Fruit fly (Drosophila melanogaster): ENCODE results near the gene CG42724.
A peak's percentile ranks its signal among the peaks of the same experiment; 100 is the strongest.

The CG42724 gene

dm6 chr3R:6345814-6346213, 22.3 kb downstream of the CG42724 start, which contains the start of the genes SmD2 and CG18048 (continued):
- TF ChIP-seq Met (GFP tag; optimal IDR thresholded peaks at IDR 0.05): no peak
- peak; percentile 3 for TF ChIP-seq esn (GFP tag; optimal IDR thresholded peaks at IDR 0.05)
- TF ChIP-seq ss (GFP tag; optimal IDR thresholded peaks at IDR 0.05): no peak
- TF ChIP-seq cyc (GFP tag; optimal IDR thresholded peaks at IDR 0.05): peak; percentile 8
- TF ChIP-seq Hr39 (GFP tag; optimal IDR thresholded peaks at IDR 0.05): no peak
- no peak for TF ChIP-seq Ets96B (tag; optimal IDR thresholded peaks at IDR 0.05)
- TF ChIP-seq fd59A (GFP tag; optimal IDR thresholded peaks at IDR 0.05): no peak

DNA sequence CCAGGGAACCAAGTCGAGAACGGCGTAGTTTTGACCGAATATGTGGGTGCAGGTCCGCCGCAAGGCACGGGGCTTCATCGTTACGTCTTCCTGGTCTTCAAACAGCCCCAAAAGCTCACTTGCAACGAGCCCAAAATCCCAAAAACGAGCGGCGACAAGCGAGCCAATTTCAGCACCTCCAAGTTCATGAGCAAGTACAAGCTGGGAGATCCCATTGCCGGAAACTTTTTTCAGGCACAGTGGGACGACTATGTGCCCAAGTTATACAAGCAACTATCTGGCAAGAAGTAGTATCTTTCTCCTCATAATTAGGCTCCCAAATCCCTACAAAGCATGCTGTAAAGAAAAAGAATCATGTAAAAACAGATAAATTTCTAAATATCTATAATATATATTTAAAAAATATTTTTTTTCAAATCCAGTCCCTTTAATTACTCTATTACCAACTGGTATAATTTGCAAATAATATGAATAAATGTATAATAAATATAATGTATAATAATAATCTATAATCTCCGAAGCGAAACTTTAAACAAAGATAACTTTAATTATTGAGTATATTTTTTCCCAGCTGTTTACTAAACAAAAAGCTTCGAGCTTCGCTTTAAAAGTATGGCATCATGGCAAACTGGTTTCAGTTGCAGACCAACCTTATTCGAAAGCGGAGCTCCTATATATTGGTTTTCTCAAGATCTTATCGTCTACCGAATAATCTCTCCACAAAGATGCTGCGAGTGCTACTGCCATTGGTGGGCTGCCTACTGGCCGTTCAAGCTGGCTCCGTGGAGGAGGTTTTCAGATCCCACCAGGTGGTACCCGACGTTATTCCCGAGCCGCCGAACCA, 24.5 kb downstream of the CG42724 start, which contains the start of gene CG17919:
Gene CG17919 (plus strand): TSS at position 634 of the 844 bp plus-strand sequence.
- TF ChIP-seq fkh (GFP tag; optimal IDR thresholded peaks at IDR 0.05) (no peak), ss (GFP tag; optimal IDR thresholded peaks at IDR 0.05) (no peak), CG15336 (GFP tag; IDR thresholded peaks at IDR 0.05) (peak; percentile 53), CG34406 (GFP tag; optimal IDR thresholded peaks at IDR 0.05) (peak; percentile 58), pdm3 (GFP tag; optimal IDR thresholded peaks at IDR 0.05) (peak; percentile 24), CG1621 (tag; optimal IDR thresholded peaks at IDR 0.05) (peak; percentile 99), CG32006 (GFP tag; optimal IDR thresholded peaks at IDR 0.05) (no peak), Blimp-1 (GFP tag; optimal IDR thresholded peaks at IDR 0.05) (no peak), svp (GFP tag) (no peak), CG11902 (GFP tag; optimal IDR thresholded peaks at IDR 0.05) (no peak), CG11294 (GFP tag; IDR thresholded peaks at IDR 0.05) (no peak), salr (GFP tag; optimal IDR thresholded peaks at IDR 0.05) (peak in 1 of 2 experiments; percentile 12), Sox14 (GFP tag; optimal IDR thresholded peaks at IDR 0.05) (no peak), Eip78C (GFP tag) (peak; percentile 60), CG6276 (GFP tag; optimal IDR thresholded peaks at IDR 0.05) (no peak), cyc (GFP tag; optimal IDR thresholded peaks at IDR 0.05) (no peak), Sox102F (GFP tag; optimal IDR thresholded peaks at IDR 0.05) (no peak), net (GFP tag; optimal IDR thresholded peaks at IDR 0.05) (no peak), CG8119 (GFP tag; IDR thresholded peaks at IDR 0.05) (peak; percentile 61), CG10631 (GFP tag; optimal IDR thresholded peaks at IDR 0.05) (peak; percentile 39), Smox (GFP tag; optimal IDR thresholded peaks at IDR 0.05) (peak; percentile 27), fd85E (GFP tag; optimal IDR thresholded peaks at IDR 0.05) (no peak), achi (GFP tag; optimal IDR thresholded peaks at IDR 0.05) (peak; percentile 41), eg (GFP tag; IDR thresholded peaks at IDR 0.05) (0 out of 3 replicates have a peak, but pooled peaks have one; percentile 14), vri (GFP tag; optimal IDR thresholded peaks at IDR 0.05) (no peak), CG16779 (tag; optimal IDR thresholded peaks at IDR 0.05) (no peak), Eip75B (GFP tag; optimal IDR thresholded peaks at IDR 0.05) (no peak), spab (GFP tag; optimal IDR thresholded peaks at IDR 0.05) (no peak), Met (GFP tag; optimal IDR thresholded peaks at IDR 0.05) (no peak), Lpt (GFP tag; optimal IDR thresholded peaks at IDR 0.05) (no peak), CG6808 (GFP tag; optimal IDR thresholded peaks at IDR 0.05) (peak; percentile 53), CG6792 (GFP tag; optimal IDR thresholded peaks at IDR 0.05) (peak; percentile 22), dsx (GFP tag; optimal IDR thresholded peaks at IDR 0.05; ENCODE audit: poor library complexity, severe bottlenecking) (peak; percentile 13), CG10669 (GFP tag; optimal IDR thresholded peaks at IDR 0.05) (no peak), fd59A (GFP tag; optimal IDR thresholded peaks at IDR 0.05) (no peak), CG6163 (GFP tag; IDR thresholded peaks at IDR 0.05) (no peak), CG31627 (GFP tag; optimal IDR thresholded peaks at IDR 0.05) (peak; percentile 13), CG4318 (GFP tag; optimal IDR thresholded peaks at IDR 0.05) (no peak), CG7368 (GFP tag; optimal IDR thresholded peaks at IDR 0.05) (peak; percentile 32), dac (GFP tag; optimal IDR thresholded peaks at IDR 0.05) (no peak), CG11762 (GFP tag; optimal IDR thresholded peaks at IDR 0.05; ENCODE audit: insufficient read depth) (no peak), Hr39 (GFP tag; optimal IDR thresholded peaks at IDR 0.05) (peak; percentile 23), topi (GFP tag; optimal IDR thresholded peaks at IDR 0.05) (peak; percentile 35), esn (GFP tag; optimal IDR thresholded peaks at IDR 0.05) (peak; percentile 44), CG8319 (GFP tag; optimal IDR thresholded peaks at IDR 0.05) (no peak), CG6854 (GFP tag; optimal IDR thresholded peaks at IDR 0.05) (peak; percentile 17)
